Fruit fly (Drosophila melanogaster): Measurements from ENCODE around the gene HIP.
A peak's percentile ranks its signal among the peaks of the same experiment; 100 is the strongest.

DNA sequence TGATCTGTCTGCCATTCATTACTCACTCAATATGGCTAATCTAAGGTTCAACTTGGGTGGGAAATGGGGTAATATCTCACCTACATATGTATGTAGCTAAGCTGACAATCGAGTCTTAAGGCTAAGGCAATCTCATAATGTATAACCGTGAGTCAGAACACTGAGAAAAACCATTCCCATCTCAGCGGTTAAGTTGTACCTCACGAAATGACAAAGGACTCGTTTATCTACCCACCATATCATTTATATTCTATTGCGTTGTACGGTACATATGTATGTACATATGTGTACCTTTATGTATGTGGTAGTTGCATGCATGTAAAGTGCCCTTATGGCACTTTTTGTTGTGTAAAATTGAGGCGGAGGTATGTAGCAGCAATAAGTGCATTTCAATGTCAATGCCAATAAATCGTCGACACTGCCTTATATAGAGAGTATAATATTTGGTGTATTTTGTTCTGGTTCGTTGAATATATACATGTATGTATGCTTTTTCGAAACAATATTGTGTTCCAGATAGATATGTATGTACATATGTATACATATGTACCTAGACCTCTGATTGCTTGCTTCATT is 35.9 kb upstream of the HIP start:
- TF ChIP-seq Sox14 (GFP tag; optimal IDR thresholded peaks at IDR 0.05) (no peak), CG10669 (GFP tag; optimal IDR thresholded peaks at IDR 0.05) (no peak), acj6 (GFP tag; optimal IDR thresholded peaks at IDR 0.05) (no peak), CG4318 (GFP tag; optimal IDR thresholded peaks at IDR 0.05) (no peak), Ets21C (GFP tag; optimal IDR thresholded peaks at IDR 0.05) (peak; percentile 9), Hr39 (GFP tag; optimal IDR thresholded peaks at IDR 0.05) (peak; percentile 16), esn (GFP tag; optimal IDR thresholded peaks at IDR 0.05) (peak; percentile 21), Eip75B (GFP tag; optimal IDR thresholded peaks at IDR 0.05) (no peak), Eip78C (GFP tag) (peak; percentile 61), CG15336 (GFP tag; IDR thresholded peaks at IDR 0.05) (no peak), CG8319 (GFP tag; optimal IDR thresholded peaks at IDR 0.05) (no peak), ss (GFP tag; optimal IDR thresholded peaks at IDR 0.05) (no peak), fd59A (GFP tag; optimal IDR thresholded peaks at IDR 0.05) (no peak)
